Fruit fly (Drosophila melanogaster) whole organism, wandering third instar larva: ENCODE results near the gene CG32069.

Experiments used
- CG32264 ChIP-seq: fragments of 200-800 bp; sonication (Bioruptor generic); optimal IDR thresholded peaks from 2 replicates; lab custom pipeline; 2016; ENCODE audit warnings: missing biosample characterization, missing genetic modification characterization
- CG9705 ChIP-seq: fragments of 200-800 bp; sonication (Bioruptor generic); optimal IDR thresholded peaks from 2 replicates; lab custom pipeline; 2018; ENCODE audit warnings: missing biosample characterization, mild to moderate bottlenecking, missing genetic modification characterization
- CrebA ChIP-seq: fragments of 200-800 bp; sonication (Bioruptor generic); optimal IDR thresholded peaks from 2 replicates; lab custom pipeline; 2016; ENCODE audit warnings: missing biosample characterization, mild to moderate bottlenecking, missing genetic modification characterization, borderline replicate concordance
- Dfd ChIP-seq: fragments of >200 bp; optimal IDR thresholded peaks from 2 replicates; lab custom pipeline; 2017; ENCODE audit warnings: missing biosample characterization, missing genetic modification characterization
- Dif ChIP-seq: fragments of 200-275, 200-300 bp; sonication (Bioruptor generic); optimal IDR thresholded peaks from 2 replicates; lab custom pipeline; 2018; ENCODE audit warnings: missing biosample characterization, missing genetic modification characterization; ENCODE audit not compliant: partially characterized antibody
- GATAd ChIP-seq: sonication (Bioruptor generic); optimal IDR thresholded peaks from 2 replicates; lab custom pipeline; 2016; ENCODE audit warnings: missing biosample characterization, missing genetic modification characterization
- HLH106 ChIP-seq: fragments of 200-800 bp; optimal IDR thresholded peaks from 3 replicates; lab custom pipeline; 2019; ENCODE audit warnings: missing biosample characterization, mild to moderate bottlenecking, missing genetic modification characterization, moderate library complexity
- Hnf4 ChIP-seq: fragments of 200-800 bp; sonication (Bioruptor generic); optimal IDR thresholded peaks from 2 replicates; lab custom pipeline; 2016; ENCODE audit warnings: missing biosample characterization, mild to moderate bottlenecking, missing genetic modification characterization
- Hr78 ChIP-seq: fragments of >200 bp; optimal IDR thresholded peaks from 2 replicates; lab custom pipeline; 2017; ENCODE audit warnings: missing biosample characterization, missing genetic modification characterization
- Hr83 ChIP-seq: fragments of 200-300 bp; sonication (Bioruptor generic); optimal IDR thresholded peaks from 2 replicates; lab custom pipeline; 2016; ENCODE audit warnings: missing biosample characterization, mild to moderate bottlenecking, missing genetic modification characterization, moderate library complexity; ENCODE audit not compliant: poor library complexity, severe bottlenecking
- Jra ChIP-seq: sonication (Bioruptor generic); optimal IDR thresholded peaks from 2 replicates; lab custom pipeline; 2016; ENCODE audit warnings: missing biosample characterization, missing genetic modification characterization
- Mio ChIP-seq: sonication (Bioruptor generic); optimal IDR thresholded peaks from 2 replicates; lab custom pipeline; 2016; ENCODE audit warnings: missing biosample characterization, missing genetic modification characterization
- Myc ChIP-seq: fragments of >200 bp; optimal IDR thresholded peaks from 2 replicates; lab custom pipeline; 2017
- N ChIP-seq: fragments of >200 bp; optimal IDR thresholded peaks from 2 replicates; lab custom pipeline; 2018; ENCODE audit warnings: missing biosample characterization, missing external identifiers, missing genetic modification characterization
- OdsH ChIP-seq: fragments of 200-800 bp; sonication (Bioruptor generic); optimal IDR thresholded peaks from 2 replicates; lab custom pipeline; 2016; ENCODE audit warnings: missing biosample characterization, mild to moderate bottlenecking, missing genetic modification characterization
- Rel ChIP-seq, 2 experiments: fragments of 200-800 bp; sonication (Bioruptor generic) in 1 of 2; optimal IDR thresholded peaks; 2 replicates in 1 of 2; 3 replicates in 1 of 2; lab custom pipeline; 2016 to 2019; ENCODE audit warnings: mild to moderate bottlenecking in 2 of 2, missing biosample characterization in 2 of 2, missing genetic modification characterization in 2 of 2, moderate library complexity in 1 of 2
- Sp1 ChIP-seq: fragments of 200-800 bp; sonication (Bioruptor generic); optimal IDR thresholded peaks from 3 replicates; lab custom pipeline; 2019; ENCODE audit warnings: missing biosample characterization, mild to moderate bottlenecking, missing genetic modification characterization, moderate library complexity
- Vsx2 ChIP-seq: fragments of 200-300, 225-300 bp; sonication (Bioruptor generic); optimal IDR thresholded peaks from 2 replicates; lab custom pipeline; 2018; ENCODE audit warnings: missing biosample characterization, missing genetic modification characterization; ENCODE audit not compliant: partially characterized antibody
- br ChIP-seq: fragments of 200-800 bp; sonication (Bioruptor generic); optimal IDR thresholded peaks from 2 replicates; lab custom pipeline; 2016; ENCODE audit warnings: missing biosample characterization, missing genetic modification characterization
- dl ChIP-seq, 2 experiments: fragments of 175-275, 200-275 bp in 1 of 2; fragments of 200-275 bp in 1 of 2; sonication (Bioruptor generic); optimal IDR thresholded peaks; lab custom pipeline; 2018; ENCODE audit warnings: mild to moderate bottlenecking in 2 of 2, missing biosample characterization in 2 of 2, missing genetic modification characterization in 2 of 2, moderate library complexity in 2 of 2; ENCODE audit not compliant: partially characterized antibody in 2 of 2, insufficient read depth in 1 of 2
- dmrt93B ChIP-seq: fragments of 200-800 bp; sonication (Bioruptor generic); optimal IDR thresholded peaks from 2 replicates; lab custom pipeline; 2018; ENCODE audit warnings: missing biosample characterization, mild to moderate bottlenecking, missing genetic modification characterization
- dsf ChIP-seq: sonication (Bioruptor generic); optimal IDR thresholded peaks from 2 replicates; lab custom pipeline; 2016; ENCODE audit warnings: missing biosample characterization, missing genetic modification characterization, borderline replicate concordance
- foxo ChIP-seq, 2 experiments: fragments of 200-800 bp; sonication (Bioruptor generic); optimal IDR thresholded peaks; 2 replicates in 1 of 2; 3 replicates in 1 of 2; lab custom pipeline; 2016 to 2017; ENCODE audit warnings: missing biosample characterization in 2 of 2, missing genetic modification characterization in 2 of 2
- fru ChIP-seq: fragments of 200-800 bp; sonication (Bioruptor generic); optimal IDR thresholded peaks from 3 replicates; lab custom pipeline; 2016; ENCODE audit warnings: missing biosample characterization, mild to moderate bottlenecking, missing genetic modification characterization
- h ChIP-seq: fragments of 200-800 bp; sonication (Bioruptor generic); optimal IDR thresholded peaks from 3 replicates; lab custom pipeline; 2016; ENCODE audit warnings: missing biosample characterization, mild to moderate bottlenecking, missing genetic modification characterization
- lola ChIP-seq: fragments of >200 bp; optimal IDR thresholded peaks from 2 replicates; lab custom pipeline; 2017; ENCODE audit warnings: missing biosample characterization, missing genetic modification characterization
- pan ChIP-seq: fragments of >200 bp; optimal IDR thresholded peaks from 2 replicates; lab custom pipeline; 2017
- sage ChIP-seq: fragments of 200-800 bp; sonication (Bioruptor generic); optimal IDR thresholded peaks from 2 replicates; lab custom pipeline; 2016; ENCODE audit warnings: missing biosample characterization, mild to moderate bottlenecking, missing genetic modification characterization
- usp ChIP-seq: fragments of >200 bp; optimal IDR thresholded peaks from 2 replicates; lab custom pipeline; 2017; ENCODE audit warnings: missing biosample characterization, missing genetic modification characterization
- woc ChIP-seq: sonication (Bioruptor generic); optimal IDR thresholded peaks from 2 replicates; lab custom pipeline; 2016; ENCODE audit warnings: missing biosample characterization, mild to moderate bottlenecking, missing genetic modification characterization

Gene CG32069

DNA sequence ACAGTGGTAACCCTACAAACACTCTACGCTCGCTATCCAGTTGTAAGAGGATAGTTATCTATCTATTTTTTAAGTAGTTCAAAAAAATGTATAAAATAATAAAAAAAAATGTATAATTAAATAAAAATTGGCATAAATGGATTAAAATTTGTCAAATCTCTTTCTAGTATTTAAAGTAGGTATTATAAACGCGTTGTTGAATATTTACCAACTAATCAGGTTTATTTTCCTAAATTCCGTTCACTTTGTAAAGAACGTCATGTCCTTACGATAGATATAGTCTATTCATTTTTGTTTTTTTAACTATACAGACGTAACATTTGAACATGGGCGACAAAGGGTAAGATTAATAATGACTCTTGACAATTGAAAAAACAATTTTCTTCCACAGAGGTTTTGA, 35.1 kb downstream of the CG32069 start, which contains the start of gene CG32081:
Gene CG32081, plus strand, starts transcription at position 301 of the 400 bp plus-strand sequence.
- TF ChIP-seq CG32264 (GFP tag; lab: Kevin White, UChicago): no peak
- no peak for TF ChIP-seq Hr78
- TF ChIP-seq Myc (lab: Kevin White, UChicago): no peak
- no peak for TF ChIP-seq h (GFP tag; lab: Kevin White, UChicago)
- no peak for TF ChIP-seq lola (GFP tag; lab: Kevin White, UChicago)
- TF ChIP-seq pan (lab: Kevin White, UChicago): no peak
- TF ChIP-seq Rel (GFP tag; optimal IDR thresholded peaks at IDR 0.05; lab: Kevin White, UChicago): no peak
- TF ChIP-seq Rel (tag; optimal IDR thresholded peaks at IDR 0.05; lab: Kevin White, UChicago): no peak
- no peak for TF ChIP-seq CG9705 (GFP tag; lab: Kevin White, UChicago)
- TF ChIP-seq usp (GFP tag; lab: Kevin White, UChicago): no peak
- TF ChIP-seq sage (GFP tag; lab: Kevin White, UChicago): no peak
- no peak for TF ChIP-seq Hnf4 (GFP tag; lab: Kevin White, UChicago)
- TF ChIP-seq Sp1 (GFP tag; lab: Kevin White, UChicago): no peak
- TF ChIP-seq Dif (GFP tag; lab: Kevin White, UChicago): no peak
- TF ChIP-seq Hr83 (GFP tag; lab: Kevin White, UChicago): no peak
- no peak for TF ChIP-seq Dfd (GFP tag; lab: Kevin White, UChicago)
- TF ChIP-seq Vsx2 (GFP tag; lab: Kevin White, UChicago): no peak
- TF ChIP-seq Mio (GFP tag; lab: Kevin White, UChicago): no peak
- TF ChIP-seq HLH106 (tag; lab: Kevin White, UChicago): no peak

DNA sequence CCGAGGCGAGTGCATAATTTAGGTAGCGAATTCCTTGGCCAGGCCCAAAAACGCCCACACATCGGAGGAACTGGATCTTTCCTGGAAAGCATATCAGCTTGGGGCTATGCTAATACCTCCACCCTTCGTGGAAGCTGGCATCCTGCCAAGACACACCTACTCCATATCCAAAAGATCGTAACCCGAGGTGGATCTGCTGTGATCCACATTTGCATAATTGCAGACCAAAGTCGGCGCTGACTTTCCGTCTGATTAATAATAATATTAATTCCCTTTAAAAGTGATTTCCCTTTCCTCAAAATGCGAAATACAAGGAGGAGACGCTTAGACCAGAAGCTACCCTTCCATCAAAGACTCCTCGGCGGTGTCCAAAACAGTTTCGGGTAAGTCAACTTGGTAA, 37.2 kb downstream of the CG32069 start, which contains the start of gene CG32079:
Gene CG32079, plus strand, starts transcription at position 301 of the 400 bp plus-strand sequence.
- no peak for TF ChIP-seq N (GFP tag; lab: Kevin White, UChicago)
- no peak for TF ChIP-seq Dif (GFP tag; lab: Kevin White, UChicago)
- no peak for TF ChIP-seq usp (GFP tag; lab: Kevin White, UChicago)
- TF ChIP-seq Dfd (GFP tag; lab: Kevin White, UChicago): no peak
- TF ChIP-seq Hr83 (GFP tag; lab: Kevin White, UChicago): no peak
- no peak for TF ChIP-seq dsf
- no peak for TF ChIP-seq Hnf4 (GFP tag; lab: Kevin White, UChicago)
- no peak for TF ChIP-seq dmrt93B (GFP tag; lab: Kevin White, UChicago)
- TF ChIP-seq, all 38 proteins: peak for 0

DNA sequence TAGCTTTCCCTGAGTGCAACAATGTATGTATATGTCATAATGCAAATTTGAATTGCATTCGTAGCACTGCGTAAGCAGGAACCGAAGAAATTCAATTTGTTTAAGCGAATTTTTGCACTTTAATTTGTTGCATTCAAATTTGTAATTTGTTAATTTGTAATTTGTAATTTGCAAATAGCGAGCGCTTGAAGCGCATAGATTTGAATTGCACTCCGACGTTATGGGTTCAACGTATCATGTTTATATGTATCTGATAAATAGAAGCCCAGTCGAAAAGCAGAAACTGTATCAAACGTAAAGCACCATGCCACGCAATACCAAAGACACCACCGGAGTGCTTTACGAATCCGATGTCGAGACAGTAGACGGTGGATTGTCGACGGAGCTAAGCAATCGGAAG, 39.2 kb downstream of the CG32069 start, which contains the start of gene Fad2:
Gene Fad2, plus strand, starts transcription at position 301 of the 400 bp plus-strand sequence.
- TF ChIP-seq GATAd (GFP tag; lab: Kevin White, UChicago): no peak
- no peak for TF ChIP-seq Sp1 (GFP tag; lab: Kevin White, UChicago)
- no peak for TF ChIP-seq usp (GFP tag; lab: Kevin White, UChicago)
- no peak for TF ChIP-seq Dif (GFP tag; lab: Kevin White, UChicago)
- no peak for TF ChIP-seq woc (GFP tag; lab: Kevin White, UChicago)
- no peak for TF ChIP-seq Mio (GFP tag; lab: Kevin White, UChicago)
- no peak for TF ChIP-seq Jra (GFP tag; lab: Kevin White, UChicago)
- TF ChIP-seq dl (GFP tag; optimal IDR thresholded peaks at IDR 0.05; lab: Kevin White, UChicago; ENCODE audit: insufficient read depth in 1 of 2, partially characterized antibody in 2 of 2): no peak
- TF ChIP-seq CrebA (GFP tag; lab: Kevin White, UChicago): no peak
- no peak for TF ChIP-seq CG32264 (GFP tag; lab: Kevin White, UChicago)

DNA sequence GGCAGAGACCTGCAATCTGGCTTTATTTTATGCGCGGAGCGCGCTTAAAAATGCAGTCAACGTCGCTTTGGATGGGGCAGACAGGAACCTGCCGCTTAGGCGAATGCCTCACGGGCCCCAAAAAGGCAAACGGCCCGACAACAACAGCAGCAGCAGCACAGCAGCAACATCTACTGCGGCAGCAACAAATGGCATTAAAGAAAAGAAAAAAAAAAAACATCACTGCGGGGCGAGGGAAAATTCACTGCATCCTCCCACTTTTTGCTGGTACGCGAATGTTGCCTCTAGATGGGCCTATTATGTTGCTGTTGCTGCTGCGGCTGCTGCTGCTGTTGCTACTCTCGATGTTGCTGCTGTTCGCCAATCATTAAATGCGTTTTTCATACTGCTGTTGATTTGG, 40.5 kb downstream of the CG32069 start:
- peak; percentile 58 for TF ChIP-seq Dfd (GFP tag; lab: Kevin White, UChicago)
- TF ChIP-seq Hr78: no peak
- TF ChIP-seq, all 38 proteins: peak for 1

DNA sequence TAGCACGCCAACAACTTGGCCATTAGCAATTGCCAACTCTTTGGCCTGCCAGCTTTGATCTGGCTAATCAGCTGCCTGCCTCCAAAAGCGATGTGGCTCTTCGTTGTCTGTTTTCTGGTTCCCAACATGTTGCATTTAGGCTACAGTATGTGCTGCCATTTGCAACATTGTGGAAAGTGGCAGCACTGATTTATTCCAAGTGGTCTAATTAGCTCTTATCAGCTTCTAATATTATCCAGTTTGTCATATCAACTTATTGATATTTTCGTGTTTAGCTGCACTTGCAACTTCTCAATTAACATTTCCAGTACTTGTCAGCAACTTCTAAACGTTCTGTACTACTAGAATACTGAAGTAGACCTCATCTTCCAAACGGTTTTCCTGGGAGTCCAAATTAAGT, 42.4 kb downstream of the CG32069 start:
- TF ChIP-seq foxo (GFP tag; optimal IDR thresholded peaks at IDR 0.05; lab: Kevin White, UChicago) (no peak), fru (GFP tag; lab: Kevin White, UChicago) (no peak), dsf (no peak), N (GFP tag; lab: Kevin White, UChicago) (no peak), Dif (GFP tag; lab: Kevin White, UChicago) (no peak), OdsH (GFP tag; lab: Kevin White, UChicago) (no peak), h (GFP tag; lab: Kevin White, UChicago) (no peak), dmrt93B (GFP tag; lab: Kevin White, UChicago) (no peak), pan (lab: Kevin White, UChicago) (no peak), br (no peak), lola (GFP tag; lab: Kevin White, UChicago) (no peak), CG9705 (GFP tag; lab: Kevin White, UChicago) (no peak), Mio (GFP tag; lab: Kevin White, UChicago) (no peak), Jra (GFP tag; lab: Kevin White, UChicago) (no peak), Hr78 (no peak)
